Fruit fly (Drosophila melanogaster): ENCODE results near the gene REPTOR.

dm6 chr3R:24575109-24575508, 7.6 kb downstream of the REPTOR start:
- no peak for TF ChIP-seq Myc (optimal IDR thresholded peaks at IDR 0.05)
- TF ChIP-seq h (optimal IDR thresholded peaks at IDR 0.05) = no peak

Data from Kc167 (cell line).